Worm (Caenorhabditis elegans): Measurements from ENCODE around the gene lov-1.

- TF ChIP-seq ceh-16 (tag; optimal IDR thresholded peaks at IDR 0.05): no peak
- TF ChIP-seq lsy-2 (tag; optimal IDR thresholded peaks at IDR 0.05): no peak
- no peak for TF ChIP-seq ZK546.5 (tag; optimal IDR thresholded peaks at IDR 0.05)
- TF ChIP-seq elt-1 (tag; optimal IDR thresholded peaks at IDR 0.05): no peak
- TF ChIP-seq alr-1 (tag; optimal IDR thresholded peaks at IDR 0.05): no peak
- TF ChIP-seq unc-39 (tag; optimal IDR thresholded peaks at IDR 0.05): no peak
- TF ChIP-seq snpc-4 (tag; optimal IDR thresholded peaks at IDR 0.05): no peak
- no peak for TF ChIP-seq nhr-77 (tag; optimal IDR thresholded peaks at IDR 0.05)
- TF ChIP-seq fos-1 (tag; optimal IDR thresholded peaks at IDR 0.05): no peak
- no peak for TF ChIP-seq lin-11 (tag; optimal IDR thresholded peaks at IDR 0.05)
Measured at ce11 chrII:10060508-10060907, 61.1 kb downstream of the lov-1 start, which contains the start of gene stg-1.
